Worm (Caenorhabditis elegans): Measurements from ENCODE around the gene lgc-12.
A peak's percentile ranks its signal among the peaks of the same experiment; 100 is the strongest.
"Not testable (repeated sequence)": the region's sequence is repeated elsewhere in the genome, so short reads cannot be mapped to it uniquely, and the experiment has no call there.

Gene lgc-12

ce11 chrIII:7582885-7583284 lies 20.9 kb downstream of the lgc-12 start, which contains the start of gene R13A5.10:
Gene R13A5.10 (minus strand): TSS chrIII:7582985.
- no peak for TF ChIP-seq gmeb-1 (tag; optimal IDR thresholded peaks at IDR 0.05)
- TF ChIP-seq fos-1 (tag; optimal IDR thresholded peaks at IDR 0.05), result no peak
- TF ChIP-seq unc-55 (GFP tag; optimal IDR thresholded peaks at IDR 0.05), result no peak
- no peak for TF ChIP-seq unc-62 (GFP tag; optimal IDR thresholded peaks at IDR 0.05)
- no peak for TF ChIP-seq nhr-25 (tag; optimal IDR thresholded peaks at IDR 0.05)
- no peak for TF ChIP-seq zag-1 (tag; optimal IDR thresholded peaks at IDR 0.05)
- no peak for TF ChIP-seq mbf-1 (tag; optimal IDR thresholded peaks at IDR 0.05)
- no peak for TF ChIP-seq elt-3 (tag; optimal IDR thresholded peaks at IDR 0.05)
- no peak for TF ChIP-seq nhr-21 (tag; optimal IDR thresholded peaks at IDR 0.05)
- TF ChIP-seq lin-11 (tag; optimal IDR thresholded peaks at IDR 0.05), result no peak
- no peak for TF ChIP-seq dmd-4 (tag; optimal IDR thresholded peaks at IDR 0.05)
- TF ChIP-seq ztf-11 (tag; optimal IDR thresholded peaks at IDR 0.05), result no peak
- no peak for TF ChIP-seq nhr-10 (tag; optimal IDR thresholded peaks at IDR 0.05)
- TF ChIP-seq nhr-6 (tag; optimal IDR thresholded peaks at IDR 0.05), result no peak
- no peak for TF ChIP-seq mab-5 (tag; optimal IDR thresholded peaks at IDR 0.05)
- no peak for TF ChIP-seq ceh-16 (tag; optimal IDR thresholded peaks at IDR 0.05)

ce11 chrIII:7584131-7584646 lies 22.2 kb downstream of the lgc-12 start, which contains the start of gene cup-5:
Gene cup-5 (plus strand): TSS chrIII:7584181.
- TF ChIP-seq lsy-2 (tag; optimal IDR thresholded peaks at IDR 0.05) (peak; percentile 29 to 71), nhr-129 (tag; optimal IDR thresholded peaks at IDR 0.05) (peak; percentile 24), C34F6.9 (tag; optimal IDR thresholded peaks at IDR 0.05) (peak; percentile 17), ztf-1 (GFP tag; conservative IDR thresholded peaks at IDR 0.05) (no peak), egl-27 (tag; optimal IDR thresholded peaks at IDR 0.05) (no peak), lin-11 (tag; optimal IDR thresholded peaks at IDR 0.05) (peak; percentile 3), nhr-23 (tag; optimal IDR thresholded peaks at IDR 0.05) (no peak), ceh-16 (tag; optimal IDR thresholded peaks at IDR 0.05) (no peak), R02D3.7 (tag; optimal IDR thresholded peaks at IDR 0.05) (peak; percentile 27)

- TF ChIP-seq nhr-11 (tag; optimal IDR thresholded peaks at IDR 0.05) (no peak), lin-11 (tag; optimal IDR thresholded peaks at IDR 0.05) (no peak), ama-1 (optimal IDR thresholded peaks at IDR 0.05) (no peak), F13H6.1 (tag; optimal IDR thresholded peaks at IDR 0.05) (no peak), unc-55 (GFP tag; optimal IDR thresholded peaks at IDR 0.05) (no peak), aly-2 (tag; optimal IDR thresholded peaks at IDR 0.05) (no peak), mab-5 (tag; optimal IDR thresholded peaks at IDR 0.05) (no peak), nhr-10 (tag; optimal IDR thresholded peaks at IDR 0.05) (no peak), lin-39 (tag; optimal IDR thresholded peaks at IDR 0.05) (no peak), ceh-16 (tag; optimal IDR thresholded peaks at IDR 0.05) (no peak), crh-2 (tag; optimal IDR thresholded peaks at IDR 0.05) (no peak), zag-1 (tag; optimal IDR thresholded peaks at IDR 0.05) (no peak), alr-1 (tag; optimal IDR thresholded peaks at IDR 0.05) (no peak), sma-9 (GFP tag; optimal IDR thresholded peaks at IDR 0.05) (no peak), sma-9 (tag; optimal IDR thresholded peaks at IDR 0.05) (no peak), lin-13 (GFP tag; optimal IDR thresholded peaks at IDR 0.05) (no peak), dmd-4 (tag; optimal IDR thresholded peaks at IDR 0.05) (no peak), unc-62 (GFP tag; optimal IDR thresholded peaks at IDR 0.05) (no peak), nhr-129 (tag; optimal IDR thresholded peaks at IDR 0.05) (no peak)
These were observed 26.2 kb downstream of the lgc-12 start, which contains the start of gene R13A5.15 for ce11 chrIII:7588214-7588613. Gene R13A5.15 (minus strand): TSS chrIII:7588314.

DNA sequence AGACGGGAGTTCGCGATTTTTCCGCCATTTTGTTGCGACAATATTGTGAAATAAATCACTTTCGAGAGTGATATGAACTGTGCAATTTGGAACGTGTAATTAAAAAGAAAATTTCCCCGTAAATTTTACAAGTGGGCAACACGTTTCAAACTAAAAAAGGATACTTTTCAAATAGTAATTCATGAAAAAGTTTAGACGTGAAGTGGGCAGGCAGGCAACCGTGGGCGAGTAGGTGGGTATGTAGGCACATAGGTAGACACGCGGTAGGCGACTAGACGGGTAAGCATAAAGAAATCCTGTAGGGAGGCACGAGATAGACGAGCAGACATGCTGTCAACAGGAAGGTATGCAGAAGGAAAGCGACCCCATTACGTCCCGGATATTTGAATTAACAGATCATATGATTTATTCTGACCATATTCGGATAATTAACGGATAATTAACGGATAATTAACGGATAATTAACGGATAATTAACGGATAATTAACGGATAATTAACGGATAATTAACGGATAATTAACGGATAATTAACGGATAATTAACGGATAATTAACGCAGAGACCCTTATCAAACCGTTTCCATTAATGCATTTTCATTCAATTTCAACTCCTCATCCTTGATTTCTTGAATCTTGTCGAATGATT lies 31.4 kb downstream of the lgc-12 start, which contains the start of gene R13A5.11:
TSS of gene R13A5.11 (minus strand) at position 51 of the 644 bp plus-strand sequence.
- TF ChIP-seq aly-2 (tag; optimal IDR thresholded peaks at IDR 0.05) (no peak), nhr-12 (tag; optimal IDR thresholded peaks at IDR 0.05) (no peak), F13H6.1 (tag; optimal IDR thresholded peaks at IDR 0.05) (no peak)

DNA sequence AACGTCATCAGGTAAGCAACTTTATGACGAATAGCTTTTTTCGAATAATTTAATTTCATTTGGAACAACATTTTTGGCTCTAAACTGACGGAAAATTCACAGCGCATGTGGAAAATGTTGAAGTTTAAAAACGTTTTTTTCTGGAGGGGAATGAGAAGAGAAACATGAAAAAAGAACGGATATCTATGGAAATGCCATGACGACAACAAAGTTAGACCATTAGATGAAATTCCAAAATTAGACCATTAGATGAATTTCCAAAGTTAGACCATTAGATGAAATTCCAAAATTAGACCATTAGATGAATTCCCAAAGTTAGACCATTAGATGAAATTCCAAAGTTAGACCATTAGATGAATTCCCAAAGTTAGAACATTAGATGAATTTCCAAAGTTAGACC lies 32.5 kb downstream of the lgc-12 start, which contains the start of gene Y80D4G.2:
TSS of gene Y80D4G.2 (minus strand) at position 101 of the 400 bp plus-strand sequence.
- TF ChIP-seq skn-1, zag-1, unc-39 (tag; optimal IDR thresholded peaks at IDR 0.05): not testable (repeated sequence)

Measured in whole organism, L2 larva.